Worm (Caenorhabditis elegans) whole organism, L4 larva: Measurements from ENCODE around the gene T01G6.10.

ENCODE experiments used
- D1046.2 ChIP-seq: fragments of 200-800 bp; sonication (Bioruptor generic); IDR thresholded peaks from 2 replicates; pipeline ENCODE4 v1.3.6; 2022; ENCODE audit warnings: missing genetic modification characterization, missing compliant biosample characterization
- F10B5.3 ChIP-seq: sonication (generic microtip); optimal IDR thresholded peaks from 2 replicates; lab custom pipeline; 2016; ENCODE audit warnings: mild to moderate bottlenecking, missing genetic modification characterization, missing compliant biosample characterization
- F49E8.2 ChIP-seq: sonication (generic microtip); optimal IDR thresholded peaks from 2 replicates; lab custom pipeline; 2016; ENCODE audit warnings: missing compliant biosample characterization, mild to moderate bottlenecking, missing genetic modification characterization, borderline replicate concordance
- R02D3.7 ChIP-seq: fragments of 150-350 bp; sonication (generic microtip); optimal IDR thresholded peaks from 3 replicates; lab custom pipeline; 2014; ENCODE audit warnings: missing biosample characterization, missing genetic modification characterization
- T20F7.1 ChIP-seq: fragments of 200-800 bp; sonication (Bioruptor generic); optimal IDR thresholded peaks from 2 replicates; lab custom pipeline; 2018; ENCODE audit warnings: mild to moderate bottlenecking, missing genetic modification characterization, missing compliant biosample characterization
- T26A8.4 ChIP-seq: fragments of 200-800 bp; sonication (Bioruptor generic); IDR thresholded peaks from 2 replicates; pipeline ENCODE4 v1.3.6; 2022; ENCODE audit warnings: missing genetic modification characterization, missing compliant biosample characterization
- Y48G9A.11 ChIP-seq: fragments of 200-800 bp; sonication (Bioruptor generic); IDR thresholded peaks from 2 replicates; pipeline ENCODE4 v1.3.6; 2022; ENCODE audit warnings: missing genetic modification reagents, missing genetic modification characterization, missing compliant biosample characterization
- Y5F2A.4 ChIP-seq: fragments of 200-800 bp; sonication (Bioruptor generic); optimal IDR thresholded peaks from 2 replicates; lab custom pipeline; 2018; ENCODE audit warnings: mild to moderate bottlenecking, missing genetic modification characterization, missing compliant biosample characterization
- ZK546.5 ChIP-seq, 2 experiments: sonication (generic microtip); optimal IDR thresholded peaks; 2 replicates each; lab custom pipeline; 2017; ENCODE audit warnings: missing biosample characterization in 2 of 2, missing genetic modification characterization in 2 of 2
- aha-1 ChIP-seq: fragments of 150-350 bp; peaks from one replicate; lab custom pipeline; 2014; ENCODE audit warnings: missing biosample characterization, missing genetic modification characterization
- aly-2 ChIP-seq: sonication (generic microtip); optimal IDR thresholded peaks from 2 replicates; lab custom pipeline; 2018; ENCODE audit warnings: missing biosample characterization, missing genetic modification characterization
- ama-1 ChIP-seq: fragments of 150-350 bp; optimal IDR thresholded peaks from 2 replicates; lab custom pipeline; 2014; ENCODE audit warnings: inconsistent platforms, mixed read lengths
- arid-1 ChIP-seq: fragments of 200-800 bp; sonication (Bioruptor generic); conservative IDR thresholded peaks from 2 replicates; pipeline ENCODE4 v1.3.6; 2022; ENCODE audit warnings: missing genetic modification reagents, missing genetic modification characterization, missing compliant biosample characterization
- ceh-20 ChIP-seq: fragments of 200-800 bp; sonication (Bioruptor generic); IDR thresholded peaks from 2 replicates; pipeline ENCODE4 v1.3.6; 2022; ENCODE audit warnings: missing genetic modification reagents, missing genetic modification characterization, missing compliant biosample characterization
- ceh-28 ChIP-seq: fragments of 150-350 bp; optimal IDR thresholded peaks from 2 replicates; lab custom pipeline; 2014; ENCODE audit warnings: missing biosample characterization, missing genetic modification reagents, missing genetic modification characterization
- ceh-44 ChIP-seq: fragments of 200-800 bp; sonication (Bioruptor generic); IDR thresholded peaks from 2 replicates; pipeline ENCODE4 v1.3.6; 2022; ENCODE audit warnings: missing genetic modification reagents, missing genetic modification characterization, missing compliant biosample characterization
- ceh-62 ChIP-seq: sonication (generic microtip); optimal IDR thresholded peaks from 2 replicates; lab custom pipeline; 2017; ENCODE audit warnings: missing biosample characterization, missing genetic modification characterization
- ceh-82 ChIP-seq: sonication (generic microtip); optimal IDR thresholded peaks from 2 replicates; lab custom pipeline; 2017; ENCODE audit warnings: missing biosample characterization, missing genetic modification characterization
- daf-12 ChIP-seq: fragments of 150-350 bp; optimal IDR thresholded peaks from 2 replicates; lab custom pipeline; 2014; ENCODE audit warnings: missing biosample characterization, missing genetic modification reagents, missing genetic modification characterization
- daf-19 ChIP-seq: fragments of 200-800 bp; sonication (Bioruptor generic); conservative IDR thresholded peaks from 2 replicates; pipeline ENCODE4 v1.3.6; 2022; ENCODE audit warnings: missing genetic modification characterization, missing compliant biosample characterization
- dpl-1 ChIP-seq: fragments of 150-350 bp; optimal IDR thresholded peaks from 2 replicates; lab custom pipeline; 2014; ENCODE audit warnings: missing biosample characterization, missing genetic modification reagents, missing genetic modification characterization
- egl-27 ChIP-seq: sonication (generic microtip); optimal IDR thresholded peaks from 3 replicates; lab custom pipeline; 2017; ENCODE audit warnings: missing biosample characterization, missing genetic modification reagents, missing genetic modification characterization
- fkh-10 ChIP-seq: fragments of 150-350 bp; optimal IDR thresholded peaks from 2 replicates; lab custom pipeline; 2014; ENCODE audit warnings: missing biosample characterization, missing genetic modification reagents, missing genetic modification characterization
- gei-8 ChIP-seq: fragments of 200-800 bp; sonication (Bioruptor generic); optimal IDR thresholded peaks from 2 replicates; lab custom pipeline; 2018; ENCODE audit warnings: mild to moderate bottlenecking, missing genetic modification characterization, missing compliant biosample characterization
- hif-1 ChIP-seq, 2 experiments: sonication (generic microtip); optimal IDR thresholded peaks; 2 replicates each; lab custom pipeline; 2016 to 2017; ENCODE audit warnings: missing compliant biosample characterization in 2 of 2, missing genetic modification characterization in 2 of 2, missing genetic modification reagents in 2 of 2, missing genotype in 2 of 2, mild to moderate bottlenecking in 1 of 2
- hlh-11 ChIP-seq: fragments of 200-800 bp; sonication (Bioruptor generic); optimal IDR thresholded peaks from 2 replicates; lab custom pipeline; 2018; ENCODE audit warnings: mild to moderate bottlenecking, missing genetic modification characterization, missing compliant biosample characterization
- lin-1 ChIP-seq: fragments of 200-800 bp; sonication (Bioruptor generic); IDR thresholded peaks from 2 replicates; pipeline ENCODE4 v1.3.6; 2022; ENCODE audit warnings: missing genetic modification reagents, missing genetic modification characterization, missing compliant biosample characterization
- lin-13 ChIP-seq: fragments of 150-350 bp; optimal IDR thresholded peaks from 2 replicates; lab custom pipeline; 2014; ENCODE audit warnings: missing biosample characterization, missing genetic modification reagents, missing genetic modification characterization
- lin-15B ChIP-seq: fragments of 150-350 bp; sonication (generic microtip); optimal IDR thresholded peaks from 3 replicates; lab custom pipeline; 2014; ENCODE audit warnings: missing biosample characterization, missing genetic modification characterization
- lin-38 ChIP-seq: fragments of 200-800 bp; sonication (Bioruptor generic); IDR thresholded peaks from 2 replicates; pipeline ENCODE4 v1.3.6; 2022; ENCODE audit warnings: missing genetic modification reagents, missing genetic modification characterization, missing compliant biosample characterization
- lir-3 ChIP-seq: sonication (generic microtip); optimal IDR thresholded peaks from 2 replicates; lab custom pipeline; 2016; ENCODE audit warnings: mild to moderate bottlenecking, missing genetic modification characterization, missing compliant biosample characterization
- lsy-2 ChIP-seq, 2 experiments: fragments of 150-350 bp in 1 of 2; sonication (generic microtip) in 1 of 2; optimal IDR thresholded peaks; 2 replicates each; lab custom pipeline; 2014 to 2017; ENCODE audit warnings: missing biosample characterization in 2 of 2, missing genetic modification characterization in 2 of 2
- mes-2 ChIP-seq: sonication (generic microtip); optimal IDR thresholded peaks from 2 replicates; lab custom pipeline; 2016; ENCODE audit warnings: missing genotype, mild to moderate bottlenecking, missing genetic modification characterization, missing compliant biosample characterization; ENCODE audit not compliant: poor library complexity, severe bottlenecking
- nhr-10 ChIP-seq: fragments of 150-350 bp; optimal IDR thresholded peaks from 2 replicates; lab custom pipeline; 2014; ENCODE audit warnings: missing biosample characterization, missing genetic modification characterization
- nhr-111 ChIP-seq: fragments of 200-800 bp; sonication (Bioruptor generic); optimal IDR thresholded peaks from 2 replicates; lab custom pipeline; 2018; ENCODE audit warnings: mild to moderate bottlenecking, missing genetic modification characterization, missing compliant biosample characterization
- nhr-237 ChIP-seq: sonication (generic microtip); optimal IDR thresholded peaks from 2 replicates; lab custom pipeline; 2017; ENCODE audit warnings: missing biosample characterization, missing genetic modification characterization
- nhr-28 ChIP-seq: fragments of 150-350 bp; optimal IDR thresholded peaks from 2 replicates; lab custom pipeline; 2014; ENCODE audit warnings: missing biosample characterization, missing genetic modification characterization
- nhr-42 ChIP-seq: fragments of 200-800 bp; sonication (Bioruptor generic); IDR thresholded peaks from 2 replicates; pipeline ENCODE4 v1.3.6; 2022; ENCODE audit warnings: missing genetic modification characterization, missing compliant biosample characterization
- nhr-76 ChIP-seq: fragments of 150-350 bp; optimal IDR thresholded peaks from 2 replicates; lab custom pipeline; 2014; ENCODE audit warnings: missing biosample characterization, missing genetic modification characterization
- php-3 ChIP-seq: fragments of 200-800 bp; sonication (Bioruptor generic); IDR thresholded peaks from 2 replicates; pipeline ENCODE4 v1.3.6; 2022; ENCODE audit warnings: missing genetic modification reagents, missing genetic modification characterization, missing compliant biosample characterization
- saeg-2 ChIP-seq: fragments of 200-800 bp; sonication (Bioruptor generic); IDR thresholded peaks from 2 replicates; pipeline ENCODE4 v1.3.6; 2022; ENCODE audit warnings: missing genetic modification reagents, missing genetic modification characterization, missing compliant biosample characterization
- skn-1 ChIP-seq: fragments of 150-350 bp; optimal IDR thresholded peaks from 2 replicates; lab custom pipeline; 2014; ENCODE audit warnings: missing biosample characterization, missing genetic modification characterization
- snpc-4 ChIP-seq: fragments of 150-350 bp; optimal IDR thresholded peaks from 2 replicates; lab custom pipeline; 2014; ENCODE audit warnings: missing biosample characterization, missing genetic modification characterization
- unc-62 ChIP-seq, 3 experiments: fragments of 150-350 bp in 1 of 3; sonication (generic microtip); optimal IDR thresholded peaks in 2 of 3; peaks in 1 of 3; 1 replicate in 1 of 3; 2 replicates in 2 of 3; lab custom pipeline; 2014 to 2017; ENCODE audit warnings: missing biosample characterization in 3 of 3, missing genetic modification characterization in 3 of 3, missing genetic modification reagents in 3 of 3, missing genotype in 1 of 3
- zip-11 ChIP-seq: fragments of 200-800 bp; sonication (Bioruptor generic); IDR thresholded peaks from 2 replicates; pipeline ENCODE4 v1.3.6; 2022; ENCODE audit warnings: missing genetic modification characterization, missing compliant biosample characterization
- zip-2 ChIP-seq: fragments of 150-350 bp; optimal IDR thresholded peaks from 2 replicates; lab custom pipeline; 2014; ENCODE audit warnings: missing biosample characterization, missing genetic modification characterization
- ztf-7 ChIP-seq: fragments of 150-350 bp; optimal IDR thresholded peaks from 2 replicates; lab custom pipeline; 2014; ENCODE audit warnings: missing biosample characterization, missing genetic modification characterization

T01G6.10 gene

DNA sequence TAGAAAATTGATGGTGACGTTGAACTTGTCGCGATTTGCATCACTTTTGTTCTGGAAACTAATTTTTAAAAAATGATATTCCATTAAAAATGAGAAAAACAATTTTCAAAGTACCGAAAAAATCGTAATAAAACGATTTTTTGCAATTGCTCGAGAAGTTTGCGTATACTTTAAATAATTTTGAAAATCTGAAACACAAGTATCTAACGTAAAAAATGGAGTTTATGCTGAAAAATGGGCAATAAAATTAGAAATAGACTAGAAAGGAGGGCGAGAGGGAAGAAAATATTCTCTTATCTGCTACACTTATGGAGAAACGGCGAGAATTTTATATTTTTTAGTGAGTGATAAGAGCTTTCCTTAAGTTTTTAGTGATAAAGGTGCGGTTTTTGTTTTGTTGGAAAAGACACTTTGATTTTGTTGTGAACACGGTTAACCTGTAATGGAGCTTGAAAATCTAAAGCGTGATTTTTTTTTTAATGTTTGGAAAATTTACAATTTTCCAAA lies 19.7 kb downstream of the T01G6.10 start, which contains the start of gene nhr-130 (continued):
- no peak for TF ChIP-seq fkh-10 (GFP tag; lab: Kevin White, UChicago)
- TF ChIP-seq nhr-237 (tag; lab: Kevin White, UChicago) = no peak
- TF ChIP-seq hlh-11 (tag; lab: Kevin White, UChicago) = peak; percentile 31
- TF ChIP-seq lin-15B (tag; lab: Kevin White, UChicago) = no peak
- TF ChIP-seq egl-27 (tag; lab: Kevin White, UChicago) = no peak
- TF ChIP-seq lin-38 (GFP tag; lab: Robert Waterston, UW) = no peak
- TF ChIP-seq daf-12 (tag; lab: Kevin White, UChicago) = no peak
- peak; percentile 80 for TF ChIP-seq php-3 (GFP tag; lab: Robert Waterston, UW)
- no peak for TF ChIP-seq snpc-4 (tag; lab: Kevin White, UChicago)
- TF ChIP-seq nhr-10 (tag; lab: Kevin White, UChicago) = no peak
- no peak for TF ChIP-seq lin-1 (GFP tag; lab: Robert Waterston, UW)
- TF ChIP-seq saeg-2 (GFP tag; lab: Robert Waterston, UW) = no peak
- TF ChIP-seq lin-13 = no peak
- TF ChIP-seq Y48G9A.11 (GFP tag; lab: Robert Waterston, UW) = no peak
- TF ChIP-seq lsy-2 (tag; optimal IDR thresholded peaks at IDR 0.05; lab: Kevin White, UChicago) = no peak
- TF ChIP-seq zip-11 = no peak
- TF ChIP-seq aly-2 (tag; lab: Kevin White, UChicago) = no peak
- no peak for TF ChIP-seq ama-1 (lab: Kevin White, UChicago)
- peak; percentile 91 for TF ChIP-seq nhr-28 (tag; lab: Kevin White, UChicago)
- TF ChIP-seq R02D3.7 (tag; lab: Kevin White, UChicago) = no peak
- TF ChIP-seq zip-2 = no peak
- TF ChIP-seq F49E8.2 (tag; lab: Kevin White, UChicago) = no peak
- TF ChIP-seq T20F7.1 (GFP tag; lab: Kevin White, UChicago) = no peak
- TF ChIP-seq T26A8.4 (GFP tag; lab: Robert Waterston, UW) = no peak
- no peak for TF ChIP-seq unc-62 (GFP tag; optimal IDR thresholded peaks at IDR 0.05 in 1 of 2; lab: Kevin White, UChicago)
- TF ChIP-seq unc-62 (tag; optimal IDR thresholded peaks at IDR 0.05; lab: Kevin White, UChicago) = no peak
- no peak for TF ChIP-seq ceh-62 (tag; lab: Kevin White, UChicago)
- TF ChIP-seq ceh-82 = no peak
- TF ChIP-seq Y5F2A.4 (GFP tag; lab: Kevin White, UChicago) = no peak
- no peak for TF ChIP-seq arid-1
- no peak for TF ChIP-seq skn-1
- no peak for TF ChIP-seq ceh-44 (GFP tag; lab: Robert Waterston, UW)
- TF ChIP-seq nhr-42 (GFP tag; lab: Robert Waterston, UW) = no peak
- TF ChIP-seq daf-19 (GFP tag; lab: Robert Waterston, UW) = no peak
- TF ChIP-seq lir-3 (tag; lab: Kevin White, UChicago) = no peak
- no peak for TF ChIP-seq mes-2 (tag; lab: Kevin White, UChicago)
- no peak for TF ChIP-seq hif-1 (tag; optimal IDR thresholded peaks at IDR 0.05; lab: Kevin White, UChicago)
- TF ChIP-seq ztf-7 (tag; lab: Kevin White, UChicago) = no peak
- peak; percentile 46 for TF ChIP-seq aha-1 (tag; lab: Kevin White, UChicago)
- TF ChIP-seq gei-8 (GFP tag; lab: Kevin White, UChicago) = no peak
- TF ChIP-seq nhr-76 (tag; lab: Kevin White, UChicago) = no peak
- no peak for TF ChIP-seq nhr-111 (GFP tag; lab: Kevin White, UChicago)
- no peak for TF ChIP-seq ZK546.5 (tag; optimal IDR thresholded peaks at IDR 0.05; lab: Kevin White, UChicago)
- TF ChIP-seq D1046.2 (GFP tag; lab: Robert Waterston, UW) = no peak
- TF ChIP-seq dpl-1 = no peak
- no peak for TF ChIP-seq ceh-20
- TF ChIP-seq F10B5.3 (tag; lab: Kevin White, UChicago) = no peak
- TF ChIP-seq ceh-28 (tag; lab: Kevin White, UChicago) = no peak
